Fruit fly (Drosophila melanogaster) whole organism, prepupa: Measurements from ENCODE around the gene pbl.

Source experiments
- CG11902 ChIP-seq: fragments of 200-800 bp; sonication (Bioruptor generic); optimal IDR thresholded peaks from 3 replicates; lab custom pipeline; 2016; ENCODE audit warnings: missing biosample characterization, missing genetic modification characterization
- Sox102F ChIP-seq: fragments of 200-800 bp; sonication (Bioruptor generic); optimal IDR thresholded peaks from 2 replicates; lab custom pipeline; 2016; ENCODE audit warnings: missing biosample characterization, mild to moderate bottlenecking, missing genetic modification characterization

DNA sequence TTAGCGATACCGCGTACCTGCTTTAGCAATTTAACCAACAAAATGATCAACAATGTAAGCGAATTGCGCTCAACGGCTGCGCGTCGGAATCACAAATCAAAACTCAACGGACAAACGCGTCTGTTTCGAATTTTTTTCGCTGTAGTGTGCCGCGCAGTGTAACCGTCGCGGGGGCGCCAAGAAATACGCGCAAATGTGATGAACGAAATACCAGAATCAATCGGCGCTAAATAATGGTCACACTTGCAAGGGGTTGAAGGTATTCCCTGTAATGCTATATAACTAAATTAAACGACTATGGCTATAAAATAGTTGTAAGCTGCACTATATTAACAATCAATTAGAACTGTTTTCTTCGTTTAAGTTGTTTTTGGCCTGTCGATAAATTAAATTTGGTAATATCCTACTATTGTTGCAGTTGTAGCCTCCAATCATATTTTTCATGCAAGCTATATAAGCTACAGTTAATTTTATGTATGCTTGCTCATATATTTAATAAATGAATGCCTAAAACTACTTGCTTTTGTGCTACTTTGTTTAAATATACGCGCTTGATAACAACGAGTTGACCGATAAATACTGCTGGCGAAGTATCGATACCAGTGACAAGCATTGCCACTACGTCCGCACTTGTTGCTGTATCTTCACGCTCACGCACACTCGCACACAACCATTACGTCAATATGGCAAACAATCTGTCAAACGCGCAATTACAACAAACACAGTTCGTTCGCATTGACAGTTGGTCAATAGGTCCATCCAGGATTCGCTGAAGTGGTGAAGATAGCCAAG is at the start of gene pbl, which contains the start of gene CG8281:
- TF ChIP-seq CG11902 (GFP tag; lab: Kevin White, UChicago): no peak
- no peak for TF ChIP-seq Sox102F (GFP tag; lab: Kevin White, UChicago)
